Worm (Caenorhabditis elegans): ENCODE results near the gene ges-1.

The ges-1 gene

DNA sequence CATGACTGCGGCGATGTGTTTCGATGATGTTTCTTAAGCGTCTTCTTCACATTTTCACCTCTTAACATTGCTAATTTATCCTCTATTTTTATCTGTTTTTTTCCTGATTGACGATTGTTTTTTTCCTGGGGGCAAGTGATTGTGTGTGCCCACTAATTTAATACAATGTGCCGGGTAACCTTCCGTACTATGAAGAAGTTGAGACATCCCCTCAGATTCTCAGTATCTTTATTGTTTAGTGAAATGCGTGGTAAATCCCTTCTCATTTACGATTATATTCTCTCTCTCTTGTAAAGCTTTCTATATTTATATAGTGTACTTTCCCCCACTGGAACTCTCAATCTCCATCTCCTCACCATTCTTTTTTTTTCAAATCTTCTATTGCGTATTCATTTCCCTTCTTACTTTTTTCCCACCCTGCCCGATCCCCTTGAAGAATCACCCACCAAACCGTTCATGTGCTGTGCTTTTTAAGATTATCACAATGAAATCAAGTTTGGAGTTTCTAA lies 44.4 kb upstream of the ges-1 start (continued):
- TF ChIP-seq K12H6.12 (tag; optimal IDR thresholded peaks at IDR 0.05) (no peak), attf-5 (GFP tag; optimal IDR thresholded peaks at IDR 0.05) (no peak), aptf-2 (GFP tag; conservative IDR thresholded peaks at IDR 0.05) (no peak), rec-8 (tag; optimal IDR thresholded peaks at IDR 0.05) (no peak), ztf-28 (GFP tag; IDR thresholded peaks at IDR 0.05) (no peak), repo-1 (tag; optimal IDR thresholded peaks at IDR 0.05) (no peak), dpl-1 (GFP tag; optimal IDR thresholded peaks at IDR 0.05) (no peak), F49E8.2 (tag; optimal IDR thresholded peaks at IDR 0.05; ENCODE audit: insufficient read depth) (peak; percentile 69), cebp-1 (GFP tag; IDR thresholded peaks at IDR 0.05) (no peak), cebp-1 (tag; optimal IDR thresholded peaks at IDR 0.05) (no peak), sptf-2 (GFP tag; optimal IDR thresholded peaks at IDR 0.05) (no peak), lin-40 (tag; optimal IDR thresholded peaks at IDR 0.05) (no peak), mel-28 (tag; optimal IDR thresholded peaks at IDR 0.05; ENCODE audit: borderline replicate concordance) (no peak), bed-1 (GFP tag; IDR thresholded peaks at IDR 0.05) (no peak), nhr-120 (GFP tag; IDR thresholded peaks at IDR 0.05) (no peak), hsf-1 (GFP tag; IDR thresholded peaks at IDR 0.05) (peak; percentile 64; the same call in 1 of the 2 replicates), lin-26 (GFP tag; IDR thresholded peaks at IDR 0.05) (no peak), nhr-179 (tag; optimal IDR thresholded peaks at IDR 0.05) (no peak), F57A8.1 (GFP tag; optimal IDR thresholded peaks at IDR 0.05) (no peak), egl-44 (GFP tag; IDR thresholded peaks at IDR 0.05) (no peak), C17E4.6 (GFP tag; IDR thresholded peaks at IDR 0.05) (no peak), fkh-3 (tag; optimal IDR thresholded peaks at IDR 0.05) (no peak), bed-2 (GFP tag; IDR thresholded peaks at IDR 0.05) (no peak), ets-4 (GFP tag; optimal IDR thresholded peaks at IDR 0.05) (no peak), F22D6.2 (tag; optimal IDR thresholded peaks at IDR 0.05) (no peak), ZK185.1 (tag; optimal IDR thresholded peaks at IDR 0.05; ENCODE audit: poor library complexity, severe bottlenecking) (no peak), lag-1 (GFP tag; IDR thresholded peaks at IDR 0.05) (no peak), mxl-1 (tag; optimal IDR thresholded peaks at IDR 0.05) (no peak), ceh-100 (GFP tag; IDR thresholded peaks at IDR 0.05) (no peak), D2030.7 (GFP tag; IDR thresholded peaks at IDR 0.05) (no peak), lsy-27 (tag; optimal IDR thresholded peaks at IDR 0.05; ENCODE audit: borderline replicate concordance, insufficient read depth) (no peak), rcor-1 (GFP tag; IDR thresholded peaks at IDR 0.05) (no peak), ztf-25 (GFP tag; IDR thresholded peaks at IDR 0.05) (peak; percentile 59; the same call in 1 of the 2 replicates)

DNA sequence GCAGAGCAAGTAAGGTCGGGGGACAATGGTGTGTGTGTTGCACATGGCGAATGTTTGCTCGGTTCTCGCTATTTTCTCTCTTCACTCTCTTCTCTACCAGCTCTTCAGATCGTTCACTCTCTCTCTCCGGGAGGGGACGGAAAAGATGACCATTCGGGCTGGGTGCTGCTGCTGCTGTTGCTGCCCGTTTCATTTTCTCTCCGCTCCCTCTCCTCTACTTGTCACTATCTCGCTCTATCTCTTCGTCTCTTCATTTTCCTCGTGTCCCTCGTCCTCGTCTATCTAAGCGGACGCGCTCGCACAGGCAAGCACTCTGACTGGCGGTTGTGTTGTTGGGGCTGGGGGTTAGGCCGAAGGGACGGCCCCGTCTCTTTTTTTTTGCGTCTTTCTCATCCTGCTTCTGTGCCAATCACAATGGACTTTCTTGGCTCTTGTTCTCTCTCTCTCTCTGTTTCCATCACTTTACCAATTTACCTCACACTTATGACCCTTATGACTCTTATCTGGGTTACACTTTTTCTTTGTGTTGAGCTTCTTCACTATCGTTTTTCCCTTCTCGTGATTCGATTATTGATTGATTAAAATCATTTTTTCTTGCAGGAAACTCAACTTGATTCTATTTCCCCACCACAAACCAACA lies 42.7 kb upstream of the ges-1 start, which contains the start of the genes F53E2.2 and unc-60:
TSS of gene F53E2.2 (plus strand) at position 601 of the 640 bp plus-strand sequence.
TSS of gene unc-60 (plus strand) at position 601 of the 640 bp plus-strand sequence.
- no peak for TF ChIP-seq F22D6.2 (tag; optimal IDR thresholded peaks at IDR 0.05)
- peak; percentile 77 for TF ChIP-seq attf-5 (GFP tag; optimal IDR thresholded peaks at IDR 0.05)
- TF ChIP-seq lin-35 (GFP tag; optimal IDR thresholded peaks at IDR 0.05) = peak in 1 of 3 experiments; percentile 71
- peak; percentile 15; the same call in 1 of the 2 replicates for TF ChIP-seq ekl-4 (GFP tag; IDR thresholded peaks at IDR 0.05)
- TF ChIP-seq hsf-1 (GFP tag; IDR thresholded peaks at IDR 0.05) = 0 out of 2 replicates have a peak, but pooled peaks have one; percentile 40
- no peak for TF ChIP-seq B0035.1 (tag; optimal IDR thresholded peaks at IDR 0.05)
- no peak for TF ChIP-seq nhr-179 (tag; optimal IDR thresholded peaks at IDR 0.05)
- TF ChIP-seq lsy-27 (tag; optimal IDR thresholded peaks at IDR 0.05; ENCODE audit: borderline replicate concordance, insufficient read depth) = no peak
- TF ChIP-seq pbrm-1 (GFP tag; IDR thresholded peaks at IDR 0.05) = no peak
- TF ChIP-seq tbp1 (GFP tag; optimal IDR thresholded peaks at IDR 0.05) = no peak
- no peak for TF ChIP-seq ceh-58 (GFP tag; IDR thresholded peaks at IDR 0.05)
- no peak for TF ChIP-seq F57A8.1 (GFP tag; optimal IDR thresholded peaks at IDR 0.05)
- TF ChIP-seq madf-3 (GFP tag; IDR thresholded peaks at IDR 0.05) = peak; percentile 36; the same call in 1 of the 2 replicates
- TF ChIP-seq F57C9.4 (tag; optimal IDR thresholded peaks at IDR 0.05) = no peak
- TF ChIP-seq mel-28 (tag; optimal IDR thresholded peaks at IDR 0.05; ENCODE audit: borderline replicate concordance) = no peak
- no peak for TF ChIP-seq attf-6 (GFP tag; IDR thresholded peaks at IDR 0.05)
- TF ChIP-seq tbx-9 (tag; optimal IDR thresholded peaks at IDR 0.05; ENCODE audit: borderline replicate concordance) = no peak
- TF ChIP-seq F39B2.1 (GFP tag; IDR thresholded peaks at IDR 0.05) = no peak
- TF ChIP-seq madf-6 (GFP tag; IDR thresholded peaks at IDR 0.05) = no peak
- TF ChIP-seq nhr-80 (tag; optimal IDR thresholded peaks at IDR 0.05) = peak; percentile 86
- TF ChIP-seq bed-1 (GFP tag; IDR thresholded peaks at IDR 0.05) = no peak
- TF ChIP-seq rcor-1 (GFP tag; IDR thresholded peaks at IDR 0.05) = no peak
- TF ChIP-seq ztf-26 (tag; optimal IDR thresholded peaks at IDR 0.05) = no peak
